Worm (Caenorhabditis elegans): Measurements from ENCODE around the gene tmem-231.

Gene tmem-231

DNA sequence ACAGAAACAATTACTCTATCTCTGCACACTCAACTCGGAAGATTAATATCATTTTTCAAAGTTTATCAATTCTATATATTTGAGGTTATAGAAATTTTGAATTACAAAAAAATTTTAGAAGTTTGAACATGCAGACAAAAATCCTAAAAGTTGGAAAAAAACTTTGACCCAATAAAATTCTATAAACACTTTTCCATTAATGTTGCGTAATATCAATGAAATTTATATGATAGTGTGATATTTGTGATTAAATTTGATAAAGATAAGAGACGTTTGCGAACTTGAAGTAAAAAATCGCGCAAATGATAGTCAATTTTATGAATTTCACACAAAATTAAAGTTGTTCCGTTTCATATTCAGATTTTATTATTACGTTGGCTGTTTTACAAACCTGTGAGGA is 27.5 kb downstream of the tmem-231 start:
- no peak for TF ChIP-seq peb-1 (tag; optimal IDR thresholded peaks at IDR 0.05)
- no peak for TF ChIP-seq elt-3 (tag; optimal IDR thresholded peaks at IDR 0.05)
- peak; percentile 44 for TF ChIP-seq fos-1 (tag; optimal IDR thresholded peaks at IDR 0.05)

DNA sequence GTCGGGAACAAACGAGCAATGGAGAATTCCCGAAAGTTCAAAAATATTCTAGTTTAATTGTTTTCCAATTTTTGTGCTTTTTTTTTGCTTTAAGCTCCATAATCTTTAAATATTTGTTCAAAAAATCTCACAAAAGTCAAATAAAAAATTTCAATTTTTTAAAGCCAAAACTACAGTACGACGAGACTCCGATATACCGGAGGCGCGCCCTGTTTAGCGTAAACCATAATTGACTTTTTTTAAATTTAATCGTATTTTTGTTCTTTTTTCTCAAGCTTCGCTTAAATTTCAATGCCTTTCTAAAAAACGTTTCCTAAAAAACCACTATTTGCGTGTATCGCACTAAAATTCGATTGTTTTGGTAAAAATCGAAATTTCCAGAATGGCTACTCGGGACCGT is 30.3 kb downstream of the tmem-231 start, which contains the start of gene syx-4:
syx-4 (plus strand) TSS at position 382 of the 400 bp plus-strand sequence.
- no peak for TF ChIP-seq nhr-10 (tag; optimal IDR thresholded peaks at IDR 0.05)
- TF ChIP-seq lin-11 (tag; optimal IDR thresholded peaks at IDR 0.05): no peak
- no peak for TF ChIP-seq elt-3 (tag; optimal IDR thresholded peaks at IDR 0.05)
- TF ChIP-seq crh-2 (tag; optimal IDR thresholded peaks at IDR 0.05): no peak
- no peak for TF ChIP-seq nhr-77 (tag; optimal IDR thresholded peaks at IDR 0.05)
- no peak for TF ChIP-seq ZK546.5 (tag; optimal IDR thresholded peaks at IDR 0.05)
- no peak for TF ChIP-seq ztf-11 (tag; optimal IDR thresholded peaks at IDR 0.05)
- no peak for TF ChIP-seq sma-9 (GFP tag; optimal IDR thresholded peaks at IDR 0.05)
- TF ChIP-seq sma-9 (tag; optimal IDR thresholded peaks at IDR 0.05): no peak
- TF ChIP-seq elt-1 (tag; optimal IDR thresholded peaks at IDR 0.05): no peak
- no peak for TF ChIP-seq nhr-11 (tag; optimal IDR thresholded peaks at IDR 0.05)
- TF ChIP-seq blmp-1 (tag; optimal IDR thresholded peaks at IDR 0.05; ENCODE audit: insufficient read depth): no peak
- no peak for TF ChIP-seq C34F6.9 (tag; optimal IDR thresholded peaks at IDR 0.05)
- TF ChIP-seq nhr-237 (tag; optimal IDR thresholded peaks at IDR 0.05): no peak

DNA sequence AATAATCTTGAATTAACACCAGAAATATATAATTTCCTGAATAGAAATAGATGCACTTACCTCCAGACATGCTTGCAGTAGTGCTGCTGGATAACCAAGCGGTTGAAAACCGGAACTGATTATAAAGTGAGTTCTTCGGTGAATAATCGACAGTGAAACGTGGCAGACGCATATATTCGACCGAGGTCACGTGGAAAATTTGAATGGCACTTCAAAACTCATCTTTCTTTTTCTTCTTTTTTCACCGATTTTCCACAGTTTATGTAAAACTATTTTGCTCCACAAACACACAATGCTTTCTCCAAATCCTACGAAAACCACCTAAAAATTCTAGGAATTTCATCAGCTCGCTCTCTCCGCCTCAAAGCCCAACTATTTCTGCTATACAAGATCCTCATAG is 33.6 kb downstream of the tmem-231 start, which contains the start of gene ant-1.4:
ant-1.4 (minus strand) TSS at position 101 of the 400 bp plus-strand sequence.
- TF ChIP-seq sma-9 (GFP tag; optimal IDR thresholded peaks at IDR 0.05) (no peak), sma-9 (tag; optimal IDR thresholded peaks at IDR 0.05) (no peak), ceh-82 (tag; optimal IDR thresholded peaks at IDR 0.05) (no peak), aly-2 (tag; optimal IDR thresholded peaks at IDR 0.05) (no peak), Y55F3AM.14 (GFP tag; optimal IDR thresholded peaks at IDR 0.05) (no peak), nhr-6 (tag; optimal IDR thresholded peaks at IDR 0.05) (no peak), sma-3 (GFP tag; optimal IDR thresholded peaks at IDR 0.05) (no peak), nhr-77 (tag; optimal IDR thresholded peaks at IDR 0.05) (no peak), ceh-16 (tag; optimal IDR thresholded peaks at IDR 0.05) (no peak), peb-1 (tag; optimal IDR thresholded peaks at IDR 0.05) (no peak), F13H6.1 (tag; optimal IDR thresholded peaks at IDR 0.05) (no peak), ztf-11 (tag; optimal IDR thresholded peaks at IDR 0.05) (no peak), nhr-11 (tag; optimal IDR thresholded peaks at IDR 0.05) (no peak), lin-39 (tag; optimal IDR thresholded peaks at IDR 0.05) (no peak), elt-1 (tag; optimal IDR thresholded peaks at IDR 0.05) (no peak), elt-3 (tag; optimal IDR thresholded peaks at IDR 0.05) (no peak), ama-1 (optimal IDR thresholded peaks at IDR 0.05) (no peak)

DNA sequence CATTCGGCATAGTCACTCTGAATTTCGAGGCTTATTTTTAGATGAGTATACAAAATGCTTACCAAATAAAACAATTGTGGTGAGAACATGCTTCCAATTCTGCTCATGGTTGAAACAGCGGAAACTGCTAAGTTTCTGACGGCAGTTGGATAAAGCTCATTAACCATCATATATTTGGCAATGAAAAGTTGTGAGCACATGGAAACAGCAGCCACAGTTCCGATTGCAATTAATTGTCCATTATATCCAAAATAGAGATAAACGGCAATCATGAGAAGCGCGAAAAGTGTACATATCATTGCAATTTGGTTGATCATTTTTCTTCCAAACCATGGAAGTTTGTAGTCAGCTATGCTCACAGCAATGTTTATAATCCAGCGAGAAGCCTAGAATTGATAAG is 34.6 kb downstream of the tmem-231 start:
- TF ChIP-seq snpc-4 (tag; optimal IDR thresholded peaks at IDR 0.05) (no peak), unc-55 (GFP tag; optimal IDR thresholded peaks at IDR 0.05) (no peak), egl-27 (tag; optimal IDR thresholded peaks at IDR 0.05) (no peak), F13H6.1 (tag; optimal IDR thresholded peaks at IDR 0.05) (no peak), gmeb-1 (tag; optimal IDR thresholded peaks at IDR 0.05) (no peak), lsy-2 (tag; optimal IDR thresholded peaks at IDR 0.05) (no peak), unc-62 (GFP tag; optimal IDR thresholded peaks at IDR 0.05) (no peak), peb-1 (tag; optimal IDR thresholded peaks at IDR 0.05) (no peak), nhr-77 (tag; optimal IDR thresholded peaks at IDR 0.05) (no peak), ceh-82 (tag; optimal IDR thresholded peaks at IDR 0.05) (no peak), Y55F3AM.14 (GFP tag; optimal IDR thresholded peaks at IDR 0.05) (no peak), unc-39 (tag; optimal IDR thresholded peaks at IDR 0.05) (no peak), ama-1 (optimal IDR thresholded peaks at IDR 0.05) (no peak), mab-5 (tag; optimal IDR thresholded peaks at IDR 0.05) (no peak)

DNA sequence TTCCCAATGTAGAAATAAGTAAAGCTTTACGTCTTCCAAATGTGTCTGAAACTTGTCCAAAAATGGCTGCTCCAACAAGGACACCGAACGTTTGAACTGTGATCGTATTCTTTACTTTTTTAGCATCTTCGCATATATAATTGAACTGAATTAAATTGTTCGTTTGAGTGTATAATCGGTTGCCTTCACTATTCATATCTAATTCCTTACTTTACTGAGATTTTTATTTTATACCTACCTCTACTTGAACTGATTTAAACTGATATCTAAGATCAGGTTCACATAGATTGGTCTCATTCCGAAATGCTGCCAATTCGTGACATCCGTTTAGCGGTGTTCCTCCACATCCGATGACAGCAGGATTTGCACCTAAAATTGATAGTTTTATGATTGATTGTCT is 35.8 kb downstream of the tmem-231 start:
- no peak for TF ChIP-seq nhr-77 (tag; optimal IDR thresholded peaks at IDR 0.05)
- no peak for TF ChIP-seq alr-1 (tag; optimal IDR thresholded peaks at IDR 0.05)
- TF ChIP-seq egl-27 (tag; optimal IDR thresholded peaks at IDR 0.05): no peak
- TF ChIP-seq F13H6.1 (tag; optimal IDR thresholded peaks at IDR 0.05): no peak
- no peak for TF ChIP-seq mbf-1 (tag; optimal IDR thresholded peaks at IDR 0.05)
- no peak for TF ChIP-seq aly-2 (tag; optimal IDR thresholded peaks at IDR 0.05)
